Worm (Caenorhabditis elegans) whole organism, L4 larva: ENCODE measurements around the gene C25E10.12.

Experiments used
- F26F4.8 ChIP-seq: fragments of 200-800 bp; sonication (Bioruptor generic); conservative IDR thresholded peaks from 2 replicates; pipeline ENCODE4 v1.3.6; 2022; ENCODE audit warnings: missing genetic modification characterization, missing compliant biosample characterization
- F49E8.2 ChIP-seq: sonication (generic microtip); optimal IDR thresholded peaks from 2 replicates; lab custom pipeline; 2016; ENCODE audit warnings: missing compliant biosample characterization, mild to moderate bottlenecking, missing genetic modification characterization, borderline replicate concordance
- jun-1 ChIP-seq: fragments of 150-350 bp; optimal IDR thresholded peaks from 2 replicates; lab custom pipeline; 2014; ENCODE audit warnings: missing biosample characterization, missing genetic modification reagents, missing genetic modification characterization
- mep-1 ChIP-seq: fragments of 150-350 bp; sonication (generic microtip); optimal IDR thresholded peaks from 3 replicates; lab custom pipeline; 2014; ENCODE audit warnings: missing biosample characterization, missing genetic modification characterization
- mxl-3 ChIP-seq: fragments of 200-800 bp; sonication (Bioruptor generic); optimal IDR thresholded peaks from 2 replicates; lab custom pipeline; 2018; ENCODE audit warnings: mild to moderate bottlenecking, missing genetic modification characterization, missing compliant biosample characterization

ce11 chrV:9067678-9068077 lies 5.4 kb upstream of the C25E10.12 start, which contains the start of gene fip-2:
- no peak for TF ChIP-seq F26F4.8
- no peak for TF ChIP-seq mxl-3 (GFP tag; lab: Kevin White, UChicago)
- TF ChIP-seq mep-1 (tag; lab: Kevin White, UChicago): no peak
- no peak for TF ChIP-seq jun-1 (tag; lab: Kevin White, UChicago)
- TF ChIP-seq F49E8.2 (tag; lab: Kevin White, UChicago): no peak
